Fruit fly (Drosophila melanogaster): ENCODE measurements around the gene CG2061.

CG2061 gene

DNA sequence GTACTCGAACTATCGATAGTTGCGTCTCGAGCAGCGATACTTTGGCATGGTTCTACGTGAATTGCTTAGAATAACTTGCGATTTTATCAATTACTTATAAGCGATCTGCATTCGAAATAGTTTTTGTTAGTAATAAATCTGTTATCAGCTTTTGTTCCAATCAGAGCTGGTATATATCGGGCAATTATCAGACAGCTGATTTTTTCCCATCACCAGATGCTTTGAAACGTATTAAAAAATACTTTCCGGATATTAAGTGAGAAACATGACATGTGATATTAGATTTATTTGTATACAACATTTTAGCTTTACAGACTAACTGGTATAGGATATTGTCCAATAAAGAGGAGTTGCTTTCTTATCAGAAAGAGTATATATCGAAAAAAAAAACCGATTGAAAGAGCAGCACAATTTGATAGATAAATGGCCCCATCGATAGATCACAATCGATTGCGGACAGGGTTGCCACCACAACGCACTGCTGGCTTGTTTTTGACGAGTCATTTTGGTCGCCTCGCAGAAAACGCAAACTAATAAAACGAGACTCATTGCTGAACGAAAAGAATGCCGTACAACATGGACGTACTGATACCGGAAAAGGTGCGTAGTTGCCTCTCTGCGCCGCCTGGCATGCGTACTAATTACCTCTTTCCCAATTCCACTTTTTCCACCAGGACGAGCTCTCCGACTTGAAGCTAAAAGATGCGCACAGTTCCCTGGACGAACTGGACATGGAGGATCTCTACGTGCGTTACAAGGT, 32.6 kb downstream of the CG2061 start, which contains the start of gene Rpt3:
Gene Rpt3, plus strand, starts transcription at position 353 of the 760 bp plus-strand sequence.
- TF ChIP-seq CHES-1-like (GFP tag; optimal IDR thresholded peaks at IDR 0.05) (peak; percentile 4), CG2129 (GFP tag; IDR thresholded peaks at IDR 0.05; ENCODE audit: partially characterized antibody) (0 out of 2 replicates have a peak, but pooled peaks have one; percentile 53), Hmr (GFP tag; optimal IDR thresholded peaks at IDR 0.05) (no peak), CG11560 (tag; IDR thresholded peaks at IDR 0.05) (peak; percentile 40; the same call in 1 of the 3 replicates), dm (GFP tag; optimal IDR thresholded peaks at IDR 0.05) (no peak), CG9437 (GFP tag; optimal IDR thresholded peaks at IDR 0.05) (peak; percentile 5), CG14710 (tag; optimal IDR thresholded peaks at IDR 0.05) (peak; percentile 99), grn (GFP tag; optimal IDR thresholded peaks at IDR 0.05) (peak; percentile 32), Rfx (GFP tag; IDR thresholded peaks at IDR 0.05) (peak; percentile 7; the same call in 1 of the 2 replicates), otp (GFP tag; IDR thresholded peaks at IDR 0.05) (no peak), slbo (GFP tag; IDR thresholded peaks at IDR 0.05) (peak; percentile 34; the same call in 1 of the 2 replicates), Hr3 (GFP tag; optimal IDR thresholded peaks at IDR 0.05) (no peak), cg (GFP tag; optimal IDR thresholded peaks at IDR 0.05) (no peak), Sin3A (optimal IDR thresholded peaks at IDR 0.05) (peak; percentile 79), stwl (tag; optimal IDR thresholded peaks at IDR 0.05) (peak; percentile 53), Dp (GFP tag; optimal IDR thresholded peaks at IDR 0.05) (peak; percentile 15), Scr (GFP tag; IDR thresholded peaks at IDR 0.05; ENCODE audit: partially characterized antibody) (peak; percentile 88), Med (GFP tag) (peak; percentile 76), knrl (GFP tag; IDR thresholded peaks at IDR 0.05; ENCODE audit: partially characterized antibody) (peak; percentile 83), crp (GFP tag; optimal IDR thresholded peaks at IDR 0.05) (peak in 1 of 2 experiments; percentile 77), CG15696 (tag; optimal IDR thresholded peaks at IDR 0.05) (no peak), CG34224 (GFP tag; IDR thresholded peaks at IDR 0.05; ENCODE audit: partially characterized antibody) (peak; percentile 66), Bgb (GFP tag; IDR thresholded peaks at IDR 0.05; ENCODE audit: partially characterized antibody) (peak; percentile 47), pzg (GFP tag; optimal IDR thresholded peaks at IDR 0.05) (peak; percentile 36), MBD-R2 (GFP tag; IDR thresholded peaks at IDR 0.05) (peak; percentile 47), Dll (GFP tag; IDR thresholded peaks at IDR 0.05; ENCODE audit: partially characterized antibody) (peak; percentile 86), unc-4 (GFP tag; IDR thresholded peaks at IDR 0.05; ENCODE audit: partially characterized antibody) (peak; percentile 76), sens (GFP tag) (peak; percentile 83), chm (GFP tag; IDR thresholded peaks at IDR 0.05) (no peak), sc (optimal IDR thresholded peaks at IDR 0.05) (no peak), sc (GFP tag; optimal IDR thresholded peaks at IDR 0.05) (no peak), Atf3 (GFP tag; optimal IDR thresholded peaks at IDR 0.05) (no peak), Hsf (GFP tag; optimal IDR thresholded peaks at IDR 0.05) (peak; percentile 6), stc (GFP tag; IDR thresholded peaks at IDR 0.05) (no peak), CG17385 (GFP tag; optimal IDR thresholded peaks at IDR 0.05) (no peak), CG32532 (GFP tag; IDR thresholded peaks at IDR 0.05) (0 out of 2 replicates have a peak, but pooled peaks have one; percentile 8), CG6791 (GFP tag; IDR thresholded peaks at IDR 0.05; ENCODE audit: partially characterized antibody) (peak; percentile 73), Pdp1 (GFP tag; optimal IDR thresholded peaks at IDR 0.05) (no peak), CG30403 (GFP tag; optimal IDR thresholded peaks at IDR 0.05) (peak; percentile 39), CG14860 (GFP tag; IDR thresholded peaks at IDR 0.05; ENCODE audit: partially characterized antibody) (peak; percentile 82; the same call in 2 of the 3 replicates), chif (GFP tag; optimal IDR thresholded peaks at IDR 0.05) (peak in 1 of 2 experiments; percentile 20), YL-1 (GFP tag; optimal IDR thresholded peaks at IDR 0.05) (peak; percentile 43), chinmo (GFP tag; IDR thresholded peaks at IDR 0.05; ENCODE audit: partially characterized antibody) (0 out of 4 replicates have a peak, but pooled peaks have one; percentile 33), CG2199 (GFP tag; IDR thresholded peaks at IDR 0.05) (no peak), lilli (GFP tag; optimal IDR thresholded peaks at IDR 0.05) (peak; percentile 24), CG17612 (GFP tag; IDR thresholded peaks at IDR 0.05) (no peak), inv (GFP tag; IDR thresholded peaks at IDR 0.05; ENCODE audit: partially characterized antibody) (peak; percentile 74; the same call in 1 of the 2 replicates), HmgD (GFP tag; optimal IDR thresholded peaks at IDR 0.05) (no peak)

Measured in whole organism, embryonic.